Fruit fly (Drosophila melanogaster) whole organism, embryonic: ENCODE measurements around the gene Tnpo.

Source experiments
- Atf3 ChIP-seq: fragments of 200-800 bp; sonication (Bioruptor generic); optimal IDR thresholded peaks from 3 replicates; lab custom pipeline; 2016; ENCODE audit warnings: missing biosample characterization, missing genetic modification characterization
- Atf6 ChIP-seq: fragments of 200-800 bp; sonication (Bioruptor generic); IDR thresholded peaks from 2 replicates; pipeline ENCODE4 v1.3.6; 2022; ENCODE audit warnings: missing biosample characterization, missing genetic modification characterization
- CG10274 ChIP-seq: fragments of 200-800 bp; sonication (Bioruptor generic); optimal IDR thresholded peaks from 3 replicates; lab custom pipeline; 2017; ENCODE audit warnings: missing biosample characterization, mild to moderate bottlenecking, missing genetic modification characterization
- CG11247 ChIP-seq: fragments of 200-800 bp; sonication (Bioruptor generic); IDR thresholded peaks from 2 replicates; pipeline ENCODE4 v1.3.6; 2022; ENCODE audit warnings: missing biosample characterization, missing genetic modification characterization
- CG11456 ChIP-seq: fragments of 200-800 bp; sonication (Bioruptor generic); IDR thresholded peaks from 3 replicates; pipeline ENCODE4 v1.3.6; 2022; ENCODE audit warnings: missing biosample characterization, missing genetic modification characterization
- CG11504 ChIP-seq: fragments of 200-800 bp; sonication (Bioruptor generic); optimal IDR thresholded peaks from 3 replicates; lab custom pipeline; 2019; ENCODE audit warnings: missing biosample characterization, mild to moderate bottlenecking, missing genetic modification characterization, moderate library complexity
- CG12659 ChIP-seq: fragments of 200-800 bp; sonication (Bioruptor generic); optimal IDR thresholded peaks from 3 replicates; lab custom pipeline; 2017; ENCODE audit warnings: mild to moderate bottlenecking, missing biosample characterization, missing genetic modification reagents, missing genetic modification characterization
- CG13287 ChIP-seq: fragments of 200-800 bp; sonication (Bioruptor generic); IDR thresholded peaks from 2 replicates; pipeline ENCODE4 v1.3.6; 2022; ENCODE audit warnings: missing biosample characterization, missing genetic modification characterization; ENCODE audit not compliant: partially characterized antibody
- CG13775 ChIP-seq: fragments of 200-800 bp; sonication (Bioruptor generic); optimal IDR thresholded peaks from 3 replicates; lab custom pipeline; 2017; ENCODE audit warnings: missing biosample characterization, mild to moderate bottlenecking, missing genetic modification characterization
- CG14441 ChIP-seq: fragments of 200-800 bp; sonication (Bioruptor generic); IDR thresholded peaks from 2 replicates; pipeline ENCODE4 v1.3.6; 2022; ENCODE audit warnings: missing biosample characterization, missing genetic modification characterization
- CG14667 ChIP-seq: fragments of 200-800 bp; sonication (Bioruptor generic); IDR thresholded peaks from 2 replicates; pipeline ENCODE4 v1.3.6; 2022; ENCODE audit warnings: missing biosample characterization, missing genetic modification characterization
- CG15269 ChIP-seq: fragments of 200-800 bp; sonication (Bioruptor generic); optimal IDR thresholded peaks from 2 replicates; lab custom pipeline; 2018; ENCODE audit warnings: missing biosample characterization, mild to moderate bottlenecking, missing genetic modification characterization, moderate library complexity
- CG1602 ChIP-seq: fragments of 200-800 bp; sonication (Bioruptor generic); optimal IDR thresholded peaks from 3 replicates; lab custom pipeline; 2016; ENCODE audit warnings: missing biosample characterization, missing genetic modification characterization
- CG17361 ChIP-seq: fragments of 200-800 bp; sonication (Bioruptor generic); IDR thresholded peaks from 3 replicates; pipeline ENCODE4 v1.3.6; 2022; ENCODE audit warnings: missing biosample characterization, missing genetic modification characterization
- CG17385 ChIP-seq: fragments of 200-800 bp; sonication (Bioruptor generic); optimal IDR thresholded peaks from 3 replicates; lab custom pipeline; 2018; ENCODE audit warnings: missing biosample characterization, mild to moderate bottlenecking, missing genetic modification characterization
- CG2116 ChIP-seq: fragments of 200-800 bp; sonication (Bioruptor generic); optimal IDR thresholded peaks from 3 replicates; lab custom pipeline; 2018; ENCODE audit warnings: missing biosample characterization, mild to moderate bottlenecking, missing genetic modification characterization
- CG30431 ChIP-seq: fragments of 200-800 bp; sonication (Bioruptor generic); optimal IDR thresholded peaks from 2 replicates; lab custom pipeline; 2017; ENCODE audit warnings: missing biosample characterization, missing genetic modification characterization
- CG31365 ChIP-seq: fragments of 200-800 bp; sonication (Bioruptor generic); optimal IDR thresholded peaks from 2 replicates; lab custom pipeline; 2018; ENCODE audit warnings: missing biosample characterization, mild to moderate bottlenecking, missing genetic modification characterization
- CG31388 ChIP-seq: fragments of 200-800 bp; sonication (Bioruptor generic); optimal IDR thresholded peaks from 2 replicates; lab custom pipeline; 2016; ENCODE audit warnings: missing biosample characterization, missing genetic modification characterization
- CG32772 ChIP-seq: fragments of 200-800 bp; sonication (Bioruptor generic); IDR thresholded peaks from 2 replicates; pipeline ENCODE4 v1.3.6; 2022; ENCODE audit warnings: missing biosample characterization, missing genetic modification characterization
- CG33557 ChIP-seq: fragments of 200-800 bp; sonication (Bioruptor generic); optimal IDR thresholded peaks from 2 replicates; lab custom pipeline; 2019; ENCODE audit warnings: missing biosample characterization, mild to moderate bottlenecking, missing genetic modification characterization, moderate library complexity
- CG6654 ChIP-seq: fragments of 200-800 bp; sonication (Bioruptor generic); optimal IDR thresholded peaks from 2 replicates; lab custom pipeline; 2017; ENCODE audit warnings: missing biosample characterization, mild to moderate bottlenecking, missing genetic modification characterization
- CG7987 ChIP-seq: fragments of 200-800 bp; sonication (Bioruptor generic); optimal IDR thresholded peaks from 2 replicates; lab custom pipeline; 2018; ENCODE audit warnings: missing biosample characterization, mild to moderate bottlenecking, missing genetic modification characterization, moderate library complexity
- CG9797 ChIP-seq: fragments of 200-800 bp; sonication (Bioruptor generic); optimal IDR thresholded peaks from 3 replicates; lab custom pipeline; 2018; ENCODE audit warnings: missing biosample characterization, mild to moderate bottlenecking, missing genetic modification characterization
- CG9932 ChIP-seq: fragments of 200-800 bp; sonication (Bioruptor generic); IDR thresholded peaks from 2 replicates; pipeline ENCODE4 v1.3.6; 2022; ENCODE audit warnings: missing biosample characterization, missing genetic modification characterization
- Dbx ChIP-seq: fragments of 200-800 bp; sonication (Bioruptor generic); IDR thresholded peaks from 3 replicates; pipeline ENCODE4 v1.3.6; 2022; ENCODE audit warnings: missing biosample characterization, missing genetic modification characterization
- Deaf1 ChIP-seq: fragments of 200-800 bp; optimal IDR thresholded peaks from 3 replicates; lab custom pipeline; 2019; ENCODE audit warnings: missing biosample characterization, mild to moderate bottlenecking, missing genetic modification characterization, moderate library complexity
- Doc3 ChIP-seq: fragments of 200-800 bp; sonication (Bioruptor generic); IDR thresholded peaks from 3 replicates; pipeline ENCODE4 v1.3.6; 2022; ENCODE audit warnings: missing biosample characterization, missing genetic modification characterization; ENCODE audit not compliant: partially characterized antibody
- Hr51 ChIP-seq, 2 experiments: fragments of 200-800 bp; sonication (Bioruptor generic); optimal IDR thresholded peaks; 2 replicates in 1 of 2; 3 replicates in 1 of 2; lab custom pipeline; 2016 to 2018; ENCODE audit warnings: missing biosample characterization in 2 of 2, missing genetic modification characterization in 2 of 2, mild to moderate bottlenecking in 1 of 2, moderate library complexity in 1 of 2
- Nf-YB ChIP-seq: fragments of 200-800 bp; sonication (Bioruptor generic); optimal IDR thresholded peaks from 3 replicates; lab custom pipeline; 2019; ENCODE audit warnings: missing biosample characterization, mild to moderate bottlenecking, missing genetic modification characterization, moderate library complexity
- Six4 ChIP-seq: fragments of 200-800 bp; sonication (Bioruptor generic); optimal IDR thresholded peaks from 2 replicates; lab custom pipeline; 2016; ENCODE audit warnings: missing biosample characterization, missing genetic modification characterization
- Ssrp ChIP-seq: fragments of 200-800 bp; sonication (Bioruptor generic); optimal IDR thresholded peaks from 2 replicates; lab custom pipeline; 2018; ENCODE audit warnings: missing biosample characterization, mild to moderate bottlenecking, missing genetic modification characterization, moderate library complexity
- Usf ChIP-seq: fragments of 200-800 bp; sonication (Bioruptor generic); optimal IDR thresholded peaks from 2 replicates; lab custom pipeline; 2017; ENCODE audit warnings: missing genotype, missing biosample characterization, missing genetic modification characterization
- croc ChIP-seq: fragments of 200-800 bp; sonication (Bioruptor generic); conservative IDR thresholded peaks from 3 replicates; pipeline ENCODE4 v1.3.6; 2022; ENCODE audit warnings: missing biosample characterization, missing genetic modification characterization
- gcm2 ChIP-seq: fragments of 200-800 bp; sonication (Bioruptor generic); optimal IDR thresholded peaks from 2 replicates; lab custom pipeline; 2016; ENCODE audit warnings: missing biosample characterization, missing genetic modification characterization
- jumu ChIP-seq: fragments of 200-800 bp; sonication (Bioruptor generic); optimal IDR thresholded peaks from 3 replicates; lab custom pipeline; 2016; ENCODE audit warnings: missing biosample characterization, missing genetic modification characterization
- knrl ChIP-seq: fragments of 200-800 bp; sonication (Bioruptor generic); IDR thresholded peaks from 3 replicates; pipeline ENCODE4 v1.3.6; 2022; ENCODE audit warnings: missing biosample characterization, missing genetic modification characterization; ENCODE audit not compliant: partially characterized antibody
- luna ChIP-seq: fragments of 200-800 bp; sonication (Bioruptor generic); optimal IDR thresholded peaks from 2 replicates; lab custom pipeline; 2016; ENCODE audit warnings: missing biosample characterization, missing genetic modification characterization
- mld ChIP-seq: fragments of 200-800 bp; sonication (Bioruptor generic); IDR thresholded peaks from 3 replicates; pipeline ENCODE4 v1.3.6; 2022; ENCODE audit warnings: missing biosample characterization, missing genetic modification characterization; ENCODE audit not compliant: partially characterized antibody
- pan ChIP-seq, 4 experiments: fragments of >200 bp in 3 of 4; fragments of 200-800 bp in 1 of 4; sonication (Bioruptor generic) in 1 of 4; optimal IDR thresholded peaks in 3 of 4; IDR thresholded peaks in 1 of 4; 2 replicates each; pipeline versions ENCODE4 v1.3.6 to Lab custom; 2017 to 2022; ENCODE audit warnings: missing biosample characterization in 2 of 4, missing genetic modification characterization in 2 of 4, mixed read lengths in 1 of 4
- phol ChIP-seq: fragments of 200-800 bp; sonication (Bioruptor generic); optimal IDR thresholded peaks from 3 replicates; lab custom pipeline; 2018; ENCODE audit warnings: missing biosample characterization, mild to moderate bottlenecking, missing genetic modification characterization, moderate library complexity
- pros ChIP-seq: fragments of 200-800 bp; sonication (Bioruptor generic); optimal IDR thresholded peaks from 3 replicates; lab custom pipeline; 2019; ENCODE audit warnings: missing biosample characterization, mild to moderate bottlenecking, missing genetic modification characterization, moderate library complexity
- rib ChIP-seq: fragments of 200-800 bp; sonication (Bioruptor generic); IDR thresholded peaks from 2 replicates; pipeline ENCODE4 v1.3.6; 2022; ENCODE audit warnings: missing biosample characterization, missing genetic modification characterization
- schlank ChIP-seq: fragments of 200-800 bp; sonication (Bioruptor generic); optimal IDR thresholded peaks from 2 replicates; lab custom pipeline; 2018; ENCODE audit warnings: missing biosample characterization, mild to moderate bottlenecking, missing genetic modification characterization
- tup ChIP-seq: fragments of 200-800 bp; sonication (Bioruptor generic); optimal IDR thresholded peaks from 2 replicates; lab custom pipeline; 2016; ENCODE audit warnings: missing biosample characterization, mild to moderate bottlenecking, missing genetic modification characterization, moderate library complexity
- twi ChIP-seq: fragments of 200-800 bp; optimal IDR thresholded peaks from 2 replicates; lab custom pipeline; 2019; ENCODE audit warnings: missing biosample characterization, mild to moderate bottlenecking, missing genetic modification characterization, moderate library complexity
- usp ChIP-seq: fragments of >200 bp; optimal IDR thresholded peaks from 2 replicates; lab custom pipeline; 2017; ENCODE audit warnings: missing biosample characterization, missing genetic modification characterization
- yki ChIP-seq: fragments of >200 bp; optimal IDR thresholded peaks from 3 replicates; lab custom pipeline; 2018
- zfh2 ChIP-seq: fragments of 200-800 bp; sonication (Bioruptor generic); optimal IDR thresholded peaks from 2 replicates; lab custom pipeline; 2016; ENCODE audit warnings: missing biosample characterization, missing genetic modification characterization

The Tnpo gene

DNA sequence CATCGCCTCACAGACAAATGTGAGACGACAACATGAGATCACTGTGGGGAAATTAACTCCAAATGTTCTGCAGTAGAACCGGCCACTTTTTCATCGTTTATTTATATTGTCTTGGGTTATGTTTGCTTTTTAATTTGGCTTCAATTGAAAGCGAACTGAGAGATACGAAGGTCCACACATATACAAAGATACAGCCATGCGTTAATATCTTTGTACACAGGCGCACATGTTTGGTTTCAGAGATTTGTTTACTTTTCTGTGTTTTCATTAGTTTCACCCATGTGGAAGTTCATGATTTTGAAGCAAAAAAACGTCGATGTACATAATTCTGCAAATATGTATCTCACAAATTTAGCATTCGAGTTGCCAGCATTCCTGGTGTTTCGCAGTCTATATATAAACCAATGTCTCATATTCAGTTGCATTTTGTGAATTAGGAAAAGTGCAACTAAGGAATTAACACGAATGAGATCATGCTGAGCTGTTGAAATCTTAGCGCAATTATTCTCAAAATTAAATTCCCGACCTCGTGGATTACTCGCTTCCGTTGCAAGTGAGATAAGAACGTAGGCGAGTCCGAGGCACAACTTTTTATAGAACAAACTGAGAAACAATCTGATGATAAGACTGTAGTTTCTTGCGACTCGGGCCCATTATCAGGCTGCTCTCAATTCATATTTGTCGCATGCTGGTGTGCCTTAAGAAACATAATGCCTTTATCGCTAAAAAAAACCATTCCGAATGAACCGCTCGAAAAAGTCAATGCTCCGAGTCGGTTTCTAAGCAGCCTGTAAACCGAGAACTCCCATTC is 22.9 kb downstream of the Tnpo start (continued):
- TF ChIP-seq CG2116, result peak; percentile 18
- no peak for TF ChIP-seq tup (GFP tag; lab: Kevin White, UChicago)
- no peak for TF ChIP-seq Usf
- TF ChIP-seq Six4 (GFP tag; lab: Kevin White, UChicago), result no peak
- no peak for TF ChIP-seq gcm2 (GFP tag; lab: Kevin White, UChicago)
- no peak for TF ChIP-seq Hr51 (GFP tag; optimal IDR thresholded peaks at IDR 0.05; lab: Kevin White, UChicago)
- TF ChIP-seq Atf3 (GFP tag; lab: Kevin White, UChicago), result no peak
- TF ChIP-seq luna, result no peak
- TF ChIP-seq CG14441 (GFP tag; lab: Robert Waterston, UW), result no peak
- TF ChIP-seq CG14667 (GFP tag; lab: Robert Waterston, UW), result no peak
- TF ChIP-seq croc (GFP tag; lab: Robert Waterston, UW), result no peak
- TF ChIP-seq Dbx (GFP tag; lab: Robert Waterston, UW), result no peak
- TF ChIP-seq CG9932, result no peak
- TF ChIP-seq Deaf1 (tag; lab: Kevin White, UChicago), result peak; percentile 22
- no peak for TF ChIP-seq yki
- TF ChIP-seq CG30431 (GFP tag; lab: Kevin White, UChicago), result no peak
- TF ChIP-seq usp, result no peak
- 0 out of 2 replicates have a peak, but pooled peaks have one; percentile 27 for TF ChIP-seq Atf6 (GFP tag; lab: Robert Waterston, UW)
- no peak for TF ChIP-seq CG31388 (GFP tag; lab: Kevin White, UChicago)
- TF ChIP-seq CG17361 (GFP tag; lab: Robert Waterston, UW), result no peak
- TF ChIP-seq Nf-YB (GFP tag; lab: Kevin White, UChicago), result peak; percentile 24
- peak; percentile 88 for TF ChIP-seq twi (tag; lab: Kevin White, UChicago)
- TF ChIP-seq CG11456, result no peak
- no peak for TF ChIP-seq CG12659 (GFP tag; lab: Kevin White, UChicago)
- TF ChIP-seq CG32772 (GFP tag; lab: Robert Waterston, UW), result no peak
- TF ChIP-seq CG15269, result no peak
- no peak for TF ChIP-seq CG11247
- TF ChIP-seq CG33557, result peak; percentile 47
- no peak for TF ChIP-seq CG9797
- no peak for TF ChIP-seq mld
- no peak for TF ChIP-seq pan (optimal IDR thresholded peaks at IDR 0.05; lab: Kevin White, UChicago)
- no peak for TF ChIP-seq pan (GFP tag; optimal IDR thresholded peaks at IDR 0.05 in 1 of 2, IDR thresholded peaks at IDR 0.05 in 1 of 2)
- TF ChIP-seq CG10274 (GFP tag; lab: Kevin White, UChicago), result peak; percentile 13
- no peak for TF ChIP-seq jumu (GFP tag; lab: Kevin White, UChicago)
- no peak for TF ChIP-seq rib
- TF ChIP-seq CG13287, result no peak
- no peak for TF ChIP-seq knrl (GFP tag; lab: Robert Waterston, UW)
- TF ChIP-seq Ssrp, result no peak
- no peak for TF ChIP-seq CG6654 (GFP tag; lab: Kevin White, UChicago)
- TF ChIP-seq CG11504 (tag; lab: Kevin White, UChicago), result no peak
- peak; percentile 28 for TF ChIP-seq schlank (tag; lab: Kevin White, UChicago)
- TF ChIP-seq CG31365 (tag; lab: Kevin White, UChicago), result peak; percentile 67
- no peak for TF ChIP-seq CG13775 (GFP tag; lab: Kevin White, UChicago)
- TF ChIP-seq CG7987 (GFP tag; lab: Kevin White, UChicago), result peak; percentile 81
- TF ChIP-seq pros, result peak; percentile 58
- no peak for TF ChIP-seq phol (tag; lab: Kevin White, UChicago)
- no peak for TF ChIP-seq CG1602 (GFP tag; lab: Kevin White, UChicago)
- TF ChIP-seq CG17385 (GFP tag; lab: Kevin White, UChicago), result no peak
- TF ChIP-seq zfh2 (GFP tag; lab: Kevin White, UChicago), result no peak
- TF ChIP-seq Doc3 (GFP tag; lab: Robert Waterston, UW), result no peak
